Fruit fly (Drosophila melanogaster) whole organism, prepupa: ENCODE measurements around the gene CG3164.
A peak's percentile ranks its signal among the peaks of the same experiment; 100 is the strongest.

Source experiments
- Blimp-1 ChIP-seq: fragments of 200-800 bp; sonication (Bioruptor generic); optimal IDR thresholded peaks from 3 replicates; lab custom pipeline; 2017; ENCODE audit warnings: missing biosample characterization, missing genetic modification characterization, mild to moderate bottlenecking, moderate library complexity, missing genetic modification reagents
- CG11294 ChIP-seq: fragments of 200-800 bp; sonication (Bioruptor generic); IDR thresholded peaks from 2 replicates; pipeline ENCODE4 v1.3.6; 2022; ENCODE audit warnings: missing biosample characterization, missing genetic modification characterization
- CG11762 ChIP-seq: fragments of 200-800 bp; sonication (Bioruptor generic); optimal IDR thresholded peaks from 3 replicates; lab custom pipeline; 2016; ENCODE audit warnings: missing biosample characterization, missing genetic modification characterization; ENCODE audit not compliant: insufficient read depth
- CG11902 ChIP-seq: fragments of 200-800 bp; sonication (Bioruptor generic); optimal IDR thresholded peaks from 3 replicates; lab custom pipeline; 2016; ENCODE audit warnings: missing biosample characterization, missing genetic modification characterization
- CG15336 ChIP-seq: fragments of 200-800 bp; sonication (Bioruptor generic); IDR thresholded peaks from 2 replicates; pipeline ENCODE4 v1.3.6; 2022; ENCODE audit warnings: missing biosample characterization, missing genetic modification characterization
- CG1621 ChIP-seq: fragments of 200-800 bp; sonication (Bioruptor generic); optimal IDR thresholded peaks from 3 replicates; lab custom pipeline; 2018; ENCODE audit warnings: missing biosample characterization, mild to moderate bottlenecking, missing genetic modification characterization
- CG16779 ChIP-seq: fragments of 200-800 bp; sonication (Bioruptor generic); optimal IDR thresholded peaks from 3 replicates; lab custom pipeline; 2017; ENCODE audit warnings: missing biosample characterization, mild to moderate bottlenecking, missing genetic modification characterization
- CG34406 ChIP-seq: fragments of 200-800 bp; sonication (Bioruptor generic); optimal IDR thresholded peaks from 3 replicates; lab custom pipeline; 2016; ENCODE audit warnings: missing biosample characterization, missing genetic modification characterization
- CG3919 ChIP-seq: fragments of 200-800 bp; sonication (Bioruptor generic); optimal IDR thresholded peaks from 3 replicates; lab custom pipeline; 2016; ENCODE audit warnings: missing biosample characterization, missing genetic modification characterization
- CG4318 ChIP-seq: fragments of 200-800 bp; sonication (Bioruptor generic); optimal IDR thresholded peaks from 3 replicates; lab custom pipeline; 2017; ENCODE audit warnings: missing biosample characterization, mild to moderate bottlenecking, missing genetic modification characterization
- CG6163 ChIP-seq: fragments of 200-800 bp; sonication (Bioruptor generic); IDR thresholded peaks from 3 replicates; pipeline ENCODE4 v1.3.6; 2022; ENCODE audit warnings: missing biosample characterization, missing genetic modification characterization
- CG6792 ChIP-seq: fragments of 200-800 bp; sonication (Bioruptor generic); optimal IDR thresholded peaks from 3 replicates; lab custom pipeline; 2016; ENCODE audit warnings: missing biosample characterization, missing genetic modification characterization
- CG6808 ChIP-seq: fragments of 200-800 bp; sonication (Bioruptor generic); optimal IDR thresholded peaks from 3 replicates; lab custom pipeline; 2017; ENCODE audit warnings: missing biosample characterization, missing genetic modification characterization, mild to moderate bottlenecking, moderate library complexity, missing genetic modification reagents
- CG6854 ChIP-seq: fragments of 200-800 bp; sonication (Bioruptor generic); optimal IDR thresholded peaks from 2 replicates; lab custom pipeline; 2017; ENCODE audit warnings: missing biosample characterization, mild to moderate bottlenecking, missing genetic modification characterization
- CG7368 ChIP-seq: fragments of 200-800 bp; sonication (Bioruptor generic); optimal IDR thresholded peaks from 3 replicates; lab custom pipeline; 2016; ENCODE audit warnings: missing biosample characterization, missing genetic modification characterization
- CG8119 ChIP-seq: fragments of 200-800 bp; sonication (Bioruptor generic); IDR thresholded peaks from 3 replicates; pipeline ENCODE4 v1.3.6; 2022; ENCODE audit warnings: missing biosample characterization, missing genetic modification characterization
- CG8319 ChIP-seq: fragments of 200-800 bp; sonication (Bioruptor generic); optimal IDR thresholded peaks from 3 replicates; lab custom pipeline; 2016; ENCODE audit warnings: missing biosample characterization, missing genetic modification characterization
- CG9139 ChIP-seq: fragments of 200-800 bp; sonication (Bioruptor generic); optimal IDR thresholded peaks from 3 replicates; lab custom pipeline; 2017; ENCODE audit warnings: missing biosample characterization, mild to moderate bottlenecking, missing genetic modification characterization
- Eip75B ChIP-seq: fragments of 200-800 bp; sonication (Bioruptor generic); optimal IDR thresholded peaks from 3 replicates; lab custom pipeline; 2016; ENCODE audit warnings: missing biosample characterization, missing genetic modification characterization
- Eip78C ChIP-seq: fragments of 200-800 bp; sonication (Bioruptor generic); peaks from one replicate; lab custom pipeline; 2016; ENCODE audit warnings: missing biosample characterization, missing genetic modification characterization
- Eip93F ChIP-seq: fragments of 200-800 bp; sonication (Bioruptor generic); optimal IDR thresholded peaks from 2 replicates; lab custom pipeline; 2016; ENCODE audit warnings: missing biosample characterization, mild to moderate bottlenecking, missing genetic modification characterization
- Hr38 ChIP-seq: sonication (Bioruptor generic); optimal IDR thresholded peaks from 2 replicates; lab custom pipeline; 2016; ENCODE audit warnings: missing biosample characterization, missing genetic modification characterization
- Hr39 ChIP-seq: fragments of 200-800 bp; sonication (Bioruptor generic); optimal IDR thresholded peaks from 2 replicates; lab custom pipeline; 2016; ENCODE audit warnings: missing biosample characterization, missing genetic modification characterization
- Hr4 ChIP-seq: fragments of 200-800 bp; sonication (Bioruptor generic); optimal IDR thresholded peaks from 3 replicates; lab custom pipeline; 2016; ENCODE audit warnings: missing biosample characterization, missing genetic modification characterization
- Lpt ChIP-seq: fragments of 200-800 bp; sonication (Bioruptor generic); optimal IDR thresholded peaks from 3 replicates; lab custom pipeline; 2016; ENCODE audit warnings: missing biosample characterization, missing genetic modification characterization
- Met ChIP-seq: fragments of 200-800 bp; sonication (Bioruptor generic); optimal IDR thresholded peaks from 3 replicates; lab custom pipeline; 2016; ENCODE audit warnings: missing biosample characterization, missing genetic modification characterization
- Smox ChIP-seq: fragments of 200-800 bp; sonication (Bioruptor generic); optimal IDR thresholded peaks from 3 replicates; lab custom pipeline; 2016; ENCODE audit warnings: missing biosample characterization, missing genetic modification characterization
- cyc ChIP-seq: fragments of 200-800 bp; sonication (Bioruptor generic); optimal IDR thresholded peaks from 3 replicates; lab custom pipeline; 2016; ENCODE audit warnings: missing biosample characterization, missing genetic modification characterization
- dsx ChIP-seq: fragments of 200-800 bp; optimal IDR thresholded peaks from 3 replicates; lab custom pipeline; 2019; ENCODE audit warnings: missing biosample characterization, mild to moderate bottlenecking, missing genetic modification characterization, moderate library complexity; ENCODE audit not compliant: poor library complexity, severe bottlenecking
- eg ChIP-seq: fragments of 200-800 bp; sonication (Bioruptor generic); IDR thresholded peaks from 3 replicates; pipeline ENCODE4 v1.3.6; 2022; ENCODE audit warnings: missing biosample characterization, missing genetic modification characterization
- fd59A ChIP-seq: fragments of 200-800 bp; sonication (Bioruptor generic); optimal IDR thresholded peaks from 2 replicates; lab custom pipeline; 2017; ENCODE audit warnings: missing biosample characterization, mild to moderate bottlenecking, missing genetic modification characterization, missing genetic modification reagents
- fd85E ChIP-seq: fragments of 200-800 bp; sonication (Bioruptor generic); optimal IDR thresholded peaks from 3 replicates; lab custom pipeline; 2016; ENCODE audit warnings: missing biosample characterization, missing genetic modification characterization
- fkh ChIP-seq: fragments of 200-800 bp; sonication (Bioruptor generic); optimal IDR thresholded peaks from 3 replicates; lab custom pipeline; 2017; ENCODE audit warnings: missing biosample characterization, mild to moderate bottlenecking, missing genetic modification characterization, moderate library complexity
- lz ChIP-seq: fragments of 200-800 bp; sonication (Bioruptor generic); optimal IDR thresholded peaks from 3 replicates; lab custom pipeline; 2016; ENCODE audit warnings: missing biosample characterization, missing genetic modification characterization
- salr ChIP-seq, 2 experiments: fragments of 200-800 bp; sonication (Bioruptor generic); optimal IDR thresholded peaks; 3 replicates each; lab custom pipeline; 2016 to 2018; ENCODE audit warnings: missing biosample characterization in 2 of 2, missing genetic modification characterization in 2 of 2, mild to moderate bottlenecking in 1 of 2
- ss ChIP-seq, 2 experiments: fragments of 200-800 bp; sonication (Bioruptor generic); optimal IDR thresholded peaks; 2 replicates in 1 of 2; 3 replicates in 1 of 2; lab custom pipeline; 2017 to 2018; ENCODE audit warnings: mild to moderate bottlenecking in 2 of 2, missing biosample characterization in 2 of 2, missing genetic modification characterization in 2 of 2, moderate library complexity in 1 of 2
- svp ChIP-seq: fragments of 200-800 bp; sonication (Bioruptor generic); peaks from one replicate; lab custom pipeline; 2016; ENCODE audit warnings: missing biosample characterization, missing genetic modification characterization
- vri ChIP-seq: fragments of 200-800 bp; sonication (Bioruptor generic); optimal IDR thresholded peaks from 3 replicates; lab custom pipeline; 2016; ENCODE audit warnings: missing biosample characterization, mild to moderate bottlenecking, missing genetic modification characterization

Gene CG3164

dm6 chr2L:171499-172250 lies 41.1 kb upstream of the CG3164 start (continued):
- TF ChIP-seq dsx (GFP tag; lab: Kevin White, UChicago) (peak; percentile 53), Eip93F (GFP tag; lab: Kevin White, UChicago) (no peak), Hr4 (GFP tag; lab: Kevin White, UChicago) (peak; percentile 44), ss (GFP tag; optimal IDR thresholded peaks at IDR 0.05; lab: Kevin White, UChicago) (peak; percentile 74 to 76), CG34406 (GFP tag; lab: Kevin White, UChicago) (peak; percentile 50), CG11294 (GFP tag; lab: Robert Waterston, UW) (no peak), Eip78C (GFP tag; lab: Kevin White, UChicago) (peak; percentile 84), Hr38 (GFP tag; lab: Kevin White, UChicago) (no peak), CG15336 (GFP tag; lab: Robert Waterston, UW) (peak; percentile 86), CG11762 (peak; percentile 23), Hr39 (GFP tag; lab: Kevin White, UChicago) (peak; percentile 46), Smox (GFP tag; lab: Kevin White, UChicago) (peak; percentile 52), CG9139 (GFP tag; lab: Kevin White, UChicago) (peak; percentile 58), CG16779 (tag; lab: Kevin White, UChicago) (no peak), fd59A (no peak), CG11902 (peak; percentile 26), CG6792 (GFP tag; lab: Kevin White, UChicago) (peak; percentile 49), svp (GFP tag; lab: Kevin White, UChicago) (no peak), CG8319 (GFP tag; lab: Kevin White, UChicago) (no peak), Lpt (GFP tag; lab: Kevin White, UChicago) (peak; percentile 77), Eip75B (GFP tag; lab: Kevin White, UChicago) (peak; percentile 61), vri (GFP tag; lab: Kevin White, UChicago) (peak; percentile 32), lz (GFP tag; lab: Kevin White, UChicago) (peak; percentile 45), CG6163 (GFP tag; lab: Robert Waterston, UW) (no peak), CG6808 (GFP tag; lab: Kevin White, UChicago) (peak; percentile 70), Blimp-1 (GFP tag; lab: Kevin White, UChicago) (no peak), fd85E (GFP tag; lab: Kevin White, UChicago) (no peak), CG6854 (GFP tag; lab: Kevin White, UChicago) (peak; percentile 2), salr (GFP tag; optimal IDR thresholded peaks at IDR 0.05; lab: Kevin White, UChicago) (peak in 1 of 2 experiments; percentile 76), CG3919 (GFP tag; lab: Kevin White, UChicago) (peak; percentile 65), CG1621 (tag; lab: Kevin White, UChicago) (peak; percentile 27), CG4318 (peak; percentile 73), CG7368 (peak; percentile 21), CG8119 (GFP tag; lab: Robert Waterston, UW) (peak; percentile 85; the same call in 2 of the 3 replicates)
- TF ChIP-seq, all 60 proteins: peak for 44

DNA sequence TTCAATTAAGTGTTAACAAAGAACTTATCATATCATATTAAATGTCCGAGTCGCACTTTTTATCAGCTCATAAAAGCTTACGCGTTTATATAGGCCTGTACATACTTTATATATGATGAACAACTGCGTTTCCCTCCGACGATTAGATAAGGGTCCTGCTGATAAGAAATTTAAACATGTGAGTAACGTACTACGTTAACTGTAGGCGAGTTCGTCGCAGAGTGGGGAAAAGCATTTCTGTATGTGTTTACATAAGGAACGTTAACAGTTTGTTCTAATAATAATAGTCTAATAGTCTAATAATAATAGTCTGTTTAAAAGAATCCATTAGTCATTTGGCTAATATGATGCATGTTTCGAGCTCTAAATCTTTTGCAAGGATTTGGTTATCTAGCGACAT lies 39.8 kb upstream of the CG3164 start:
- TF ChIP-seq vri (GFP tag; lab: Kevin White, UChicago), result peak; percentile 68
- TF ChIP-seq cyc, result no peak
- TF ChIP-seq lz (GFP tag; lab: Kevin White, UChicago), result no peak
- TF ChIP-seq Hr38 (GFP tag; lab: Kevin White, UChicago), result no peak
- no peak for TF ChIP-seq Blimp-1 (GFP tag; lab: Kevin White, UChicago)
- TF ChIP-seq CG7368, result no peak
- TF ChIP-seq Met, result no peak
- peak; percentile 67 for TF ChIP-seq fkh (GFP tag; lab: Kevin White, UChicago)
- peak; percentile 52 for TF ChIP-seq Eip78C (GFP tag; lab: Kevin White, UChicago)
- TF ChIP-seq CG6163 (GFP tag; lab: Robert Waterston, UW), result no peak
- no peak for TF ChIP-seq CG34406 (GFP tag; lab: Kevin White, UChicago)
- no peak for TF ChIP-seq eg (GFP tag; lab: Robert Waterston, UW)
- TF ChIP-seq Hr39 (GFP tag; lab: Kevin White, UChicago), result no peak
